Fruit fly (Drosophila melanogaster): Measurements from ENCODE around the gene Jhbp4.

Gene Jhbp4

dm6 chr3R:16078247-16078646, 34.9 kb downstream of the Jhbp4 start:
- TF ChIP-seq CG8388 (GFP tag; optimal IDR thresholded peaks at IDR 0.05) (no peak), CG2678 (tag; optimal IDR thresholded peaks at IDR 0.05) (no peak), Nf-YA (GFP tag; IDR thresholded peaks at IDR 0.05) (no peak), grau (tag; optimal IDR thresholded peaks at IDR 0.05) (no peak), insv (GFP tag; optimal IDR thresholded peaks at IDR 0.05) (no peak), CG9727 (GFP tag; optimal IDR thresholded peaks at IDR 0.05) (no peak), CG1603 (tag; optimal IDR thresholded peaks at IDR 0.05) (no peak), al (GFP tag; IDR thresholded peaks at IDR 0.05) (no peak), Blimp-1 (GFP tag; optimal IDR thresholded peaks at IDR 0.05) (peak; percentile 55), Med (GFP tag) (peak; percentile 1), Aef1 (GFP tag; IDR thresholded peaks at IDR 0.05) (no peak), vvl (GFP tag; IDR thresholded peaks at IDR 0.05) (peak; percentile 64; the same call in 1 of the 2 replicates), otp (GFP tag; IDR thresholded peaks at IDR 0.05) (no peak), cg (GFP tag; optimal IDR thresholded peaks at IDR 0.05) (no peak), lola (GFP tag; optimal IDR thresholded peaks at IDR 0.05) (no peak), HLH54F (GFP tag; optimal IDR thresholded peaks at IDR 0.05) (no peak), CG11456 (GFP tag; IDR thresholded peaks at IDR 0.05) (no peak), CG6175 (GFP tag; IDR thresholded peaks at IDR 0.05) (no peak), ara (GFP tag; IDR thresholded peaks at IDR 0.05) (no peak), CG12391 (tag; optimal IDR thresholded peaks at IDR 0.05) (no peak), CG12659 (GFP tag; optimal IDR thresholded peaks at IDR 0.05) (no peak), CG11085 (GFP tag; IDR thresholded peaks at IDR 0.05) (no peak), CG15514 (GFP tag; optimal IDR thresholded peaks at IDR 0.05) (no peak), lov (optimal IDR thresholded peaks at IDR 0.05) (no peak), lov (GFP tag; IDR thresholded peaks at IDR 0.05) (no peak), CG6813 (GFP tag; optimal IDR thresholded peaks at IDR 0.05) (no peak), CkIIα-i1 (GFP tag; IDR thresholded peaks at IDR 0.05) (no peak)

- no peak for TF ChIP-seq CG17361 (GFP tag; IDR thresholded peaks at IDR 0.05)
- TF ChIP-seq Med (GFP tag): peak; percentile 76
- no peak for TF ChIP-seq CG10565 (GFP tag; optimal IDR thresholded peaks at IDR 0.05)
- TF ChIP-seq otp (GFP tag; IDR thresholded peaks at IDR 0.05): peak; percentile 42; the same call in 1 of the 3 replicates
- peak; percentile 15 for TF ChIP-seq D19B (GFP tag; optimal IDR thresholded peaks at IDR 0.05)
- peak; percentile 49 for TF ChIP-seq Vsx1 (GFP tag; optimal IDR thresholded peaks at IDR 0.05)
- peak; percentile 55; the same call in 1 of the 3 replicates for TF ChIP-seq ci (GFP tag; IDR thresholded peaks at IDR 0.05)
- TF ChIP-seq dmrt99B (tag; optimal IDR thresholded peaks at IDR 0.05): peak; percentile 38
- TF ChIP-seq H15 (GFP tag; IDR thresholded peaks at IDR 0.05): no peak
- peak; percentile 75 for TF ChIP-seq gsb-n (tag; optimal IDR thresholded peaks at IDR 0.05)
- peak; percentile 7 for TF ChIP-seq oc (tag; optimal IDR thresholded peaks at IDR 0.05)
- TF ChIP-seq vvl (GFP tag; IDR thresholded peaks at IDR 0.05): 0 out of 2 replicates have a peak, but pooled peaks have one; percentile 20
- TF ChIP-seq Sox102F (GFP tag; optimal IDR thresholded peaks at IDR 0.05): peak; percentile 32
- peak in 1 of 2 experiments; percentile 8 for TF ChIP-seq bsh (GFP tag; optimal IDR thresholded peaks at IDR 0.05)
- TF ChIP-seq D (optimal IDR thresholded peaks at IDR 0.05): no peak
- no peak for TF ChIP-seq D (GFP tag; optimal IDR thresholded peaks at IDR 0.05)
- peak; percentile 20 for TF ChIP-seq Blimp-1 (GFP tag; optimal IDR thresholded peaks at IDR 0.05)
- no peak for TF ChIP-seq prd (optimal IDR thresholded peaks at IDR 0.05)
- peak; percentile 20; the same call in 1 of the 3 replicates for TF ChIP-seq prd (GFP tag; IDR thresholded peaks at IDR 0.05)
- TF ChIP-seq row (GFP tag; IDR thresholded peaks at IDR 0.05): 0 out of 3 replicates have a peak, but pooled peaks have one; percentile 15
- peak; percentile 13 for TF ChIP-seq dmrt11E (tag; optimal IDR thresholded peaks at IDR 0.05)
- peak; percentile 77 for TF ChIP-seq sens (GFP tag)
- TF ChIP-seq Hr78 (GFP tag; optimal IDR thresholded peaks at IDR 0.05): peak in 1 of 2 experiments; percentile 71
- no peak for TF ChIP-seq Oli (tag; optimal IDR thresholded peaks at IDR 0.05)
- peak; percentile 7 for TF ChIP-seq Asciz (GFP tag; optimal IDR thresholded peaks at IDR 0.05)
- TF ChIP-seq CG10366 (GFP tag; IDR thresholded peaks at IDR 0.05): no peak
Measured at dm6 chr3R:16080942-16081589, 37.8 kb downstream of the Jhbp4 start, which contains the start of gene CG32855. Gene CG32855, minus strand, starts transcription at chr3R:16080992.
